Fruit fly (Drosophila melanogaster) whole organism, wandering third instar larva: Measurements from ENCODE around the gene Enoph.

Experiments used
- Abd-B ChIP-seq: fragments of >200 bp; optimal IDR thresholded peaks from 2 replicates; lab custom pipeline; 2017; ENCODE audit warnings: missing biosample characterization, missing genetic modification characterization
- CG32264 ChIP-seq: fragments of 200-800 bp; sonication (Bioruptor generic); optimal IDR thresholded peaks from 2 replicates; lab custom pipeline; 2016; ENCODE audit warnings: missing biosample characterization, missing genetic modification characterization
- CG9705 ChIP-seq: fragments of 200-800 bp; sonication (Bioruptor generic); optimal IDR thresholded peaks from 2 replicates; lab custom pipeline; 2018; ENCODE audit warnings: missing biosample characterization, mild to moderate bottlenecking, missing genetic modification characterization
- CrebA ChIP-seq: fragments of 200-800 bp; sonication (Bioruptor generic); optimal IDR thresholded peaks from 2 replicates; lab custom pipeline; 2016; ENCODE audit warnings: missing biosample characterization, mild to moderate bottlenecking, missing genetic modification characterization, borderline replicate concordance
- Dfd ChIP-seq: fragments of >200 bp; optimal IDR thresholded peaks from 2 replicates; lab custom pipeline; 2017; ENCODE audit warnings: missing biosample characterization, missing genetic modification characterization
- Dif ChIP-seq: fragments of 200-275, 200-300 bp; sonication (Bioruptor generic); optimal IDR thresholded peaks from 2 replicates; lab custom pipeline; 2018; ENCODE audit warnings: missing biosample characterization, missing genetic modification characterization; ENCODE audit not compliant: partially characterized antibody
- GATAd ChIP-seq: sonication (Bioruptor generic); optimal IDR thresholded peaks from 2 replicates; lab custom pipeline; 2016; ENCODE audit warnings: missing biosample characterization, missing genetic modification characterization
- HLH106 ChIP-seq: fragments of 200-800 bp; optimal IDR thresholded peaks from 3 replicates; lab custom pipeline; 2019; ENCODE audit warnings: missing biosample characterization, mild to moderate bottlenecking, missing genetic modification characterization, moderate library complexity
- Hnf4 ChIP-seq: fragments of 200-800 bp; sonication (Bioruptor generic); optimal IDR thresholded peaks from 2 replicates; lab custom pipeline; 2016; ENCODE audit warnings: missing biosample characterization, mild to moderate bottlenecking, missing genetic modification characterization
- Hr78 ChIP-seq: fragments of >200 bp; optimal IDR thresholded peaks from 2 replicates; lab custom pipeline; 2017; ENCODE audit warnings: missing biosample characterization, missing genetic modification characterization
- Hr83 ChIP-seq: fragments of 200-300 bp; sonication (Bioruptor generic); optimal IDR thresholded peaks from 2 replicates; lab custom pipeline; 2016; ENCODE audit warnings: missing biosample characterization, mild to moderate bottlenecking, missing genetic modification characterization, moderate library complexity; ENCODE audit not compliant: poor library complexity, severe bottlenecking
- Jra ChIP-seq: sonication (Bioruptor generic); optimal IDR thresholded peaks from 2 replicates; lab custom pipeline; 2016; ENCODE audit warnings: missing biosample characterization, missing genetic modification characterization
- Mio ChIP-seq: sonication (Bioruptor generic); optimal IDR thresholded peaks from 2 replicates; lab custom pipeline; 2016; ENCODE audit warnings: missing biosample characterization, missing genetic modification characterization
- Myc ChIP-seq: fragments of >200 bp; optimal IDR thresholded peaks from 2 replicates; lab custom pipeline; 2017
- N ChIP-seq: fragments of >200 bp; optimal IDR thresholded peaks from 2 replicates; lab custom pipeline; 2018; ENCODE audit warnings: missing biosample characterization, missing external identifiers, missing genetic modification characterization
- OdsH ChIP-seq: fragments of 200-800 bp; sonication (Bioruptor generic); optimal IDR thresholded peaks from 2 replicates; lab custom pipeline; 2016; ENCODE audit warnings: missing biosample characterization, mild to moderate bottlenecking, missing genetic modification characterization
- Rel ChIP-seq, 2 experiments: fragments of 200-800 bp; sonication (Bioruptor generic) in 1 of 2; optimal IDR thresholded peaks; 2 replicates in 1 of 2; 3 replicates in 1 of 2; lab custom pipeline; 2016 to 2019; ENCODE audit warnings: mild to moderate bottlenecking in 2 of 2, missing biosample characterization in 2 of 2, missing genetic modification characterization in 2 of 2, moderate library complexity in 1 of 2
- Sp1 ChIP-seq: fragments of 200-800 bp; sonication (Bioruptor generic); optimal IDR thresholded peaks from 3 replicates; lab custom pipeline; 2019; ENCODE audit warnings: missing biosample characterization, mild to moderate bottlenecking, missing genetic modification characterization, moderate library complexity
- Vsx2 ChIP-seq: fragments of 200-300, 225-300 bp; sonication (Bioruptor generic); optimal IDR thresholded peaks from 2 replicates; lab custom pipeline; 2018; ENCODE audit warnings: missing biosample characterization, missing genetic modification characterization; ENCODE audit not compliant: partially characterized antibody
- br ChIP-seq: fragments of 200-800 bp; sonication (Bioruptor generic); optimal IDR thresholded peaks from 2 replicates; lab custom pipeline; 2016; ENCODE audit warnings: missing biosample characterization, missing genetic modification characterization
- brk ChIP-seq: fragments of 200-800 bp; sonication (Bioruptor generic); optimal IDR thresholded peaks from 2 replicates; lab custom pipeline; 2016; ENCODE audit warnings: missing biosample characterization, mild to moderate bottlenecking, missing genetic modification characterization
- dl ChIP-seq, 2 experiments: fragments of 175-275, 200-275 bp in 1 of 2; fragments of 200-275 bp in 1 of 2; sonication (Bioruptor generic); optimal IDR thresholded peaks; lab custom pipeline; 2018; ENCODE audit warnings: mild to moderate bottlenecking in 2 of 2, missing biosample characterization in 2 of 2, missing genetic modification characterization in 2 of 2, moderate library complexity in 2 of 2; ENCODE audit not compliant: partially characterized antibody in 2 of 2, insufficient read depth in 1 of 2
- dmrt93B ChIP-seq: fragments of 200-800 bp; sonication (Bioruptor generic); optimal IDR thresholded peaks from 2 replicates; lab custom pipeline; 2018; ENCODE audit warnings: missing biosample characterization, mild to moderate bottlenecking, missing genetic modification characterization
- dsf ChIP-seq: sonication (Bioruptor generic); optimal IDR thresholded peaks from 2 replicates; lab custom pipeline; 2016; ENCODE audit warnings: missing biosample characterization, missing genetic modification characterization, borderline replicate concordance
- ey ChIP-seq: fragments of 200-800 bp; sonication (Bioruptor generic); optimal IDR thresholded peaks from 2 replicates; lab custom pipeline; 2016; ENCODE audit warnings: missing biosample characterization, missing genetic modification characterization
- foxo ChIP-seq, 2 experiments: fragments of 200-800 bp; sonication (Bioruptor generic); optimal IDR thresholded peaks; 2 replicates in 1 of 2; 3 replicates in 1 of 2; lab custom pipeline; 2016 to 2017; ENCODE audit warnings: missing biosample characterization in 2 of 2, missing genetic modification characterization in 2 of 2
- fru ChIP-seq: fragments of 200-800 bp; sonication (Bioruptor generic); optimal IDR thresholded peaks from 3 replicates; lab custom pipeline; 2016; ENCODE audit warnings: missing biosample characterization, mild to moderate bottlenecking, missing genetic modification characterization
- h ChIP-seq: fragments of 200-800 bp; sonication (Bioruptor generic); optimal IDR thresholded peaks from 3 replicates; lab custom pipeline; 2016; ENCODE audit warnings: missing biosample characterization, mild to moderate bottlenecking, missing genetic modification characterization
- jim ChIP-seq: fragments of 175-275, 200-325 bp; sonication (Bioruptor generic); optimal IDR thresholded peaks from 2 replicates; lab custom pipeline; 2016; ENCODE audit warnings: missing biosample characterization, mild to moderate bottlenecking, missing genetic modification characterization
- lola ChIP-seq: fragments of >200 bp; optimal IDR thresholded peaks from 2 replicates; lab custom pipeline; 2017; ENCODE audit warnings: missing biosample characterization, missing genetic modification characterization
- pan ChIP-seq: fragments of >200 bp; optimal IDR thresholded peaks from 2 replicates; lab custom pipeline; 2017
- psq ChIP-seq: fragments of 200-800 bp; sonication (Bioruptor generic); optimal IDR thresholded peaks from 3 replicates; lab custom pipeline; 2017; ENCODE audit warnings: missing biosample characterization, mild to moderate bottlenecking, missing genetic modification characterization, moderate library complexity
- rgr ChIP-seq: fragments of 200-800 bp; sonication (Bioruptor generic); optimal IDR thresholded peaks from 3 replicates; lab custom pipeline; 2016; ENCODE audit warnings: missing biosample characterization, mild to moderate bottlenecking, missing genetic modification characterization
- sage ChIP-seq: fragments of 200-800 bp; sonication (Bioruptor generic); optimal IDR thresholded peaks from 2 replicates; lab custom pipeline; 2016; ENCODE audit warnings: missing biosample characterization, mild to moderate bottlenecking, missing genetic modification characterization
- sv ChIP-seq: fragments of 200-800 bp; sonication (Bioruptor generic); optimal IDR thresholded peaks from 3 replicates; lab custom pipeline; 2016; ENCODE audit warnings: missing biosample characterization, missing genetic modification characterization
- tai ChIP-seq: sonication (Bioruptor generic); optimal IDR thresholded peaks from 2 replicates; lab custom pipeline; 2016; ENCODE audit warnings: missing biosample characterization, missing genetic modification characterization
- usp ChIP-seq: fragments of >200 bp; optimal IDR thresholded peaks from 2 replicates; lab custom pipeline; 2017; ENCODE audit warnings: missing biosample characterization, missing genetic modification characterization
- woc ChIP-seq: sonication (Bioruptor generic); optimal IDR thresholded peaks from 2 replicates; lab custom pipeline; 2016; ENCODE audit warnings: missing biosample characterization, mild to moderate bottlenecking, missing genetic modification characterization

Enoph gene

dm6 chr3R:5256462-5257146, at the start of gene Enoph, which contains the start of gene Hph:
Gene Enoph, minus strand, starts transcription at chr3R:5256681.
Gene Hph, plus strand, starts transcription at chr3R:5257037.
- TF ChIP-seq CG32264 (GFP tag; lab: Kevin White, UChicago): peak; percentile 33
- TF ChIP-seq br (GFP tag; lab: Kevin White, UChicago): peak; percentile 72
- TF ChIP-seq brk (GFP tag; lab: Kevin White, UChicago): no peak
- TF ChIP-seq lola (GFP tag; lab: Kevin White, UChicago): no peak
- peak; percentile 64 for TF ChIP-seq OdsH (GFP tag; lab: Kevin White, UChicago)
- TF ChIP-seq dsf (GFP tag; lab: Kevin White, UChicago): peak; percentile 68
- peak; percentile 71 for TF ChIP-seq Sp1 (GFP tag; lab: Kevin White, UChicago)
- no peak for TF ChIP-seq CrebA (GFP tag; lab: Kevin White, UChicago)
- TF ChIP-seq sage (GFP tag; lab: Kevin White, UChicago): peak; percentile 33
- TF ChIP-seq Dif (GFP tag; lab: Kevin White, UChicago): no peak
- peak; percentile 89 for TF ChIP-seq Jra (GFP tag; lab: Kevin White, UChicago)
- TF ChIP-seq Vsx2 (GFP tag; lab: Kevin White, UChicago): no peak
- peak; percentile 31 for TF ChIP-seq CG9705
- TF ChIP-seq jim (GFP tag; lab: Kevin White, UChicago): no peak
- no peak for TF ChIP-seq pan (lab: Kevin White, UChicago)
- no peak for TF ChIP-seq Abd-B (GFP tag; lab: Kevin White, UChicago)
- peak; percentile 34 for TF ChIP-seq N
- peak; percentile 68 for TF ChIP-seq psq (GFP tag; lab: Kevin White, UChicago)
- TF ChIP-seq sv (GFP tag; lab: Kevin White, UChicago): peak; percentile 46
- TF ChIP-seq GATAd (GFP tag; lab: Kevin White, UChicago): peak; percentile 26
- TF ChIP-seq Hr78: no peak
- no peak for TF ChIP-seq usp
- TF ChIP-seq dl (GFP tag; optimal IDR thresholded peaks at IDR 0.05; lab: Kevin White, UChicago; ENCODE audit: insufficient read depth in 1 of 2, partially characterized antibody in 2 of 2): no peak
- TF ChIP-seq Myc (lab: Kevin White, UChicago): peak; percentile 26
- TF ChIP-seq Hr83 (GFP tag; lab: Kevin White, UChicago): peak; percentile 58
- TF ChIP-seq h (GFP tag; lab: Kevin White, UChicago): peak; percentile 76
- no peak for TF ChIP-seq Dfd (GFP tag; lab: Kevin White, UChicago)
- TF ChIP-seq woc (GFP tag; lab: Kevin White, UChicago): peak; percentile 73
- peak; percentile 20 for TF ChIP-seq Rel (GFP tag; optimal IDR thresholded peaks at IDR 0.05; lab: Kevin White, UChicago)
- peak; percentile 17 for TF ChIP-seq Rel (tag; optimal IDR thresholded peaks at IDR 0.05; lab: Kevin White, UChicago)
- TF ChIP-seq foxo (GFP tag; optimal IDR thresholded peaks at IDR 0.05; lab: Kevin White, UChicago): peak in 1 of 2 experiments; percentile 76
- TF ChIP-seq Mio (GFP tag; lab: Kevin White, UChicago): no peak
- TF ChIP-seq rgr (GFP tag; lab: Kevin White, UChicago): peak; percentile 72
- TF ChIP-seq HLH106: peak; percentile 80
- TF ChIP-seq ey (GFP tag; lab: Kevin White, UChicago): peak; percentile 56
- TF ChIP-seq dmrt93B: peak; percentile 60
- TF ChIP-seq tai (GFP tag; lab: Kevin White, UChicago): peak; percentile 88
- peak; percentile 83 for TF ChIP-seq Hnf4 (GFP tag; lab: Kevin White, UChicago)
- TF ChIP-seq fru (GFP tag; lab: Kevin White, UChicago): peak; percentile 73

DNA sequence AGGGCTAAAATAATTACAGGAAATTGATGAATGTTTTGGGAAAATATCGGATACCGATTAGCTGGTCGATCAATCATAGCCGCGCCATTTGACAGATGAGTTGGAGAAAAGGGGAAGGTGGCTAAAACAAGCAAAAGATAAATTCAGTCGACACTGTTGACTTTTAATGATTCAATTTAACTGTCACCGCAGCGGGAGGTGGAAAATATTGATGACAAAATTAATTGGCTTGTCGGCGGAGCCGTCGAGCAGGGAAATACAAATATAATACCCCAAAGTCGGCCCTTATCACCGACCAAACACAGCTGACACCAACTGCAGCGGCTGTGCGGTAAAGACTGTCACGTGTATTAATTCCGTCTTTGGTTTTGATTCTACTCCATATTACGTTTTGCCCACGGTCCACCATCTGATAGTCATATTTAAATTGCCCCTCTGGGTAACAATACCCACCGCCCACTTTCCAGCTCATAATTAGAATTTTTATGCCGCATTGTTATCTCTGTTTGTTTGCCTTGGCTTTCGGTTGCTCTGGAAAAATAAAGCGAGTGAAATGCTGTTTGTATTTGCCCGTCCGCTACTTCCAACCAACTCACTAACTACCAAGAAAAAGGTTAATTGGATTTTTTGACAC, 49.5 kb upstream of the Enoph start:
- no peak for TF ChIP-seq foxo (GFP tag; optimal IDR thresholded peaks at IDR 0.05; lab: Kevin White, UChicago)
- no peak for TF ChIP-seq N
- no peak for TF ChIP-seq HLH106
- no peak for TF ChIP-seq rgr (GFP tag; lab: Kevin White, UChicago)
- TF ChIP-seq GATAd (GFP tag; lab: Kevin White, UChicago): no peak
- TF ChIP-seq Dif (GFP tag; lab: Kevin White, UChicago): no peak
- no peak for TF ChIP-seq dmrt93B
- no peak for TF ChIP-seq Jra (GFP tag; lab: Kevin White, UChicago)
- TF ChIP-seq Hr78: no peak
- TF ChIP-seq usp: no peak
- no peak for TF ChIP-seq Hr83 (GFP tag; lab: Kevin White, UChicago)
- TF ChIP-seq Abd-B (GFP tag; lab: Kevin White, UChicago): no peak
- TF ChIP-seq woc (GFP tag; lab: Kevin White, UChicago): no peak
- no peak for TF ChIP-seq CG32264 (GFP tag; lab: Kevin White, UChicago)
- TF ChIP-seq Vsx2 (GFP tag; lab: Kevin White, UChicago): no peak
- no peak for TF ChIP-seq br (GFP tag; lab: Kevin White, UChicago)
- TF ChIP-seq dsf (GFP tag; lab: Kevin White, UChicago): no peak
- TF ChIP-seq dl (GFP tag; optimal IDR thresholded peaks at IDR 0.05; lab: Kevin White, UChicago; ENCODE audit: insufficient read depth in 1 of 2, partially characterized antibody in 2 of 2): no peak
